Worm (Caenorhabditis elegans): ENCODE data around the gene psme-3.

DNA sequence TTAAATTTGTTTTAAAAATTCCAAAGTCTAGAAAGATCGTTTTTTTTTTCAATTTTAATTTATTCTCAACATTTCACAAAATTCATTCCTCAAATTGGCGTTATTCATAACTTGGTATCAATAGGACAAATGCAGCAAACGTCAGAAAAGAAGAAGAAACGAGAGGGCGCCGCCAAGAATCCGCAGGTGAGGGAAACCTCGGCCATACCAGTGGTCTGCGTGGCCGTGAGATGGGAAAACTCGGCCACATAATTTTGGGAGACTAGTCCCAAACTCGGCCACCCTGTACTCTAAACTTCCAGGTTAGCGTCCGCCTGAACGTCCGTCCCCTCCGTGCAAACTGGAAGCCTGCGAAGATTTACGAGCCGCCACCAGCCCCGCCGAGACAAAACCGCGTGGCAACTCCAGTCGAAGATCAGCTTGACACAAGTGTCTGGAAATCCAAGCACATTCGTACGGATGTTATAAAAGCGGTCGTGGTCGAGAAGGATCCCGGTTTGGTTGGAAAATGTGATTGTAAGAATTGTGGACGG, 4.5 kb upstream of the psme-3 start, which contains the start of gene Y66D12A.11:
- no peak for TF ChIP-seq sem-2 (GFP tag; optimal IDR thresholded peaks at IDR 0.05)
- no peak for TF ChIP-seq pha-4 (tag; optimal IDR thresholded peaks at IDR 0.05)
- no peak for TF ChIP-seq snpc-4 (tag; optimal IDR thresholded peaks at IDR 0.05)
- TF ChIP-seq lin-13 (tag; optimal IDR thresholded peaks at IDR 0.05): no peak
- no peak for TF ChIP-seq elt-3 (tag; optimal IDR thresholded peaks at IDR 0.05)
- TF ChIP-seq ces-1 (GFP tag; optimal IDR thresholded peaks at IDR 0.05): no peak
- TF ChIP-seq ztf-11 (tag; optimal IDR thresholded peaks at IDR 0.05): no peak
- no peak for TF ChIP-seq unc-39 (tag; optimal IDR thresholded peaks at IDR 0.05)
- TF ChIP-seq lsy-2 (tag; optimal IDR thresholded peaks at IDR 0.05): no peak
- TF ChIP-seq nhr-237 (tag; optimal IDR thresholded peaks at IDR 0.05): no peak
- no peak for TF ChIP-seq nhr-12 (tag; optimal IDR thresholded peaks at IDR 0.05)
- TF ChIP-seq sptf-1 (tag; optimal IDR thresholded peaks at IDR 0.05): no peak

Measured in whole organism, mixed stage, embryonic.